Worm (Caenorhabditis elegans) whole organism, L4 larva: Measurements from ENCODE around the gene sftd-3.

ENCODE experiments used
- F37D6.2 ChIP-seq: sonication (generic microtip); optimal IDR thresholded peaks from 2 replicates; lab custom pipeline; 2016; ENCODE audit warnings: mild to moderate bottlenecking, missing genetic modification characterization, missing compliant biosample characterization
- F49E8.2 ChIP-seq: sonication (generic microtip); optimal IDR thresholded peaks from 2 replicates; lab custom pipeline; 2016; ENCODE audit warnings: missing compliant biosample characterization, mild to moderate bottlenecking, missing genetic modification characterization, borderline replicate concordance
- R02D3.7 ChIP-seq: fragments of 150-350 bp; sonication (generic microtip); optimal IDR thresholded peaks from 3 replicates; lab custom pipeline; 2014; ENCODE audit warnings: missing biosample characterization, missing genetic modification characterization
- T26A8.4 ChIP-seq: fragments of 200-800 bp; sonication (Bioruptor generic); IDR thresholded peaks from 2 replicates; pipeline ENCODE4 v1.3.6; 2022; ENCODE audit warnings: missing genetic modification characterization, missing compliant biosample characterization
- aha-1 ChIP-seq: fragments of 150-350 bp; peaks from one replicate; lab custom pipeline; 2014; ENCODE audit warnings: missing biosample characterization, missing genetic modification characterization
- ceh-20 ChIP-seq: fragments of 200-800 bp; sonication (Bioruptor generic); IDR thresholded peaks from 2 replicates; pipeline ENCODE4 v1.3.6; 2022; ENCODE audit warnings: missing genetic modification reagents, missing genetic modification characterization, missing compliant biosample characterization
- ceh-44 ChIP-seq: fragments of 200-800 bp; sonication (Bioruptor generic); IDR thresholded peaks from 2 replicates; pipeline ENCODE4 v1.3.6; 2022; ENCODE audit warnings: missing genetic modification reagents, missing genetic modification characterization, missing compliant biosample characterization
- ceh-62 ChIP-seq: sonication (generic microtip); optimal IDR thresholded peaks from 2 replicates; lab custom pipeline; 2017; ENCODE audit warnings: missing biosample characterization, missing genetic modification characterization
- cey-2 ChIP-seq: sonication (generic microtip); optimal IDR thresholded peaks from 3 replicates; lab custom pipeline; 2017; ENCODE audit warnings: missing genetic modification characterization, mild to moderate bottlenecking, missing compliant biosample characterization, antibody characterized with exemption, borderline replicate concordance; ENCODE audit not compliant: insufficient read depth
- daf-16 ChIP-seq, 3 experiments: sonication (generic microtip); optimal IDR thresholded peaks; 2 replicates each; lab custom pipeline; 2016 to 2017; ENCODE audit warnings: missing genetic modification characterization in 3 of 3, missing genetic modification reagents in 3 of 3, mild to moderate bottlenecking in 2 of 3, missing compliant biosample characterization in 2 of 3, missing biosample characterization in 1 of 3, moderate library complexity in 1 of 3
- egl-27 ChIP-seq: sonication (generic microtip); optimal IDR thresholded peaks from 3 replicates; lab custom pipeline; 2017; ENCODE audit warnings: missing biosample characterization, missing genetic modification reagents, missing genetic modification characterization
- fkh-10 ChIP-seq: fragments of 150-350 bp; optimal IDR thresholded peaks from 2 replicates; lab custom pipeline; 2014; ENCODE audit warnings: missing biosample characterization, missing genetic modification reagents, missing genetic modification characterization
- hlh-30 ChIP-seq: sonication (generic microtip); optimal IDR thresholded peaks from 2 replicates; lab custom pipeline; 2017; ENCODE audit warnings: antibody characterized with exemption, mild to moderate bottlenecking, missing genetic modification characterization, missing compliant biosample characterization; ENCODE audit not compliant: insufficient read depth
- jun-1 ChIP-seq: fragments of 150-350 bp; optimal IDR thresholded peaks from 2 replicates; lab custom pipeline; 2014; ENCODE audit warnings: missing biosample characterization, missing genetic modification reagents, missing genetic modification characterization
- lin-13 ChIP-seq: fragments of 150-350 bp; optimal IDR thresholded peaks from 2 replicates; lab custom pipeline; 2014; ENCODE audit warnings: missing biosample characterization, missing genetic modification reagents, missing genetic modification characterization
- lin-15B ChIP-seq: fragments of 150-350 bp; sonication (generic microtip); optimal IDR thresholded peaks from 3 replicates; lab custom pipeline; 2014; ENCODE audit warnings: missing biosample characterization, missing genetic modification characterization
- lin-29 ChIP-seq: fragments of 200-800 bp; sonication (Bioruptor generic); IDR thresholded peaks from 2 replicates; pipeline ENCODE4 v1.3.6; 2022; ENCODE audit warnings: missing genetic modification reagents, missing genetic modification characterization, missing compliant biosample characterization
- lin-39 ChIP-seq: fragments of 150-350 bp; optimal IDR thresholded peaks from 2 replicates; lab custom pipeline; 2014; ENCODE audit warnings: missing biosample characterization, missing genetic modification reagents, missing genetic modification characterization
- lsy-2 ChIP-seq, 2 experiments: fragments of 150-350 bp in 1 of 2; sonication (generic microtip) in 1 of 2; optimal IDR thresholded peaks; 2 replicates each; lab custom pipeline; 2014 to 2017; ENCODE audit warnings: missing biosample characterization in 2 of 2, missing genetic modification characterization in 2 of 2
- madf-5 ChIP-seq, 2 experiments: fragments of 200-800 bp; sonication (Bioruptor generic); IDR thresholded peaks; 2 replicates each; pipeline ENCODE4 v1.3.6; 2022; ENCODE audit warnings: missing compliant biosample characterization in 2 of 2, missing genetic modification characterization in 2 of 2
- mdl-1 ChIP-seq, 2 experiments: fragments of 150-350 bp in 1 of 2; sonication (generic microtip) in 1 of 2; optimal IDR thresholded peaks; 2 replicates each; lab custom pipeline; 2014 to 2017; ENCODE audit warnings: missing biosample characterization in 2 of 2, missing genetic modification characterization in 2 of 2
- mes-2 ChIP-seq: sonication (generic microtip); optimal IDR thresholded peaks from 2 replicates; lab custom pipeline; 2016; ENCODE audit warnings: missing genotype, mild to moderate bottlenecking, missing genetic modification characterization, missing compliant biosample characterization; ENCODE audit not compliant: poor library complexity, severe bottlenecking
- mxl-3 ChIP-seq: fragments of 200-800 bp; sonication (Bioruptor generic); optimal IDR thresholded peaks from 2 replicates; lab custom pipeline; 2018; ENCODE audit warnings: mild to moderate bottlenecking, missing genetic modification characterization, missing compliant biosample characterization
- nhr-25 ChIP-seq: sonication (generic microtip); optimal IDR thresholded peaks from 2 replicates; lab custom pipeline; 2017; ENCODE audit warnings: missing genetic modification characterization, mild to moderate bottlenecking, missing compliant biosample characterization, antibody characterized with exemption, moderate library complexity, borderline replicate concordance; ENCODE audit not compliant: insufficient read depth
- nhr-28 ChIP-seq: fragments of 150-350 bp; optimal IDR thresholded peaks from 2 replicates; lab custom pipeline; 2014; ENCODE audit warnings: missing biosample characterization, missing genetic modification characterization
- nhr-48 ChIP-seq: sonication (generic microtip); optimal IDR thresholded peaks from 2 replicates; lab custom pipeline; 2016; ENCODE audit warnings: mild to moderate bottlenecking, missing genetic modification characterization, missing compliant biosample characterization
- nhr-6 ChIP-seq: fragments of 150-350 bp; optimal IDR thresholded peaks from 2 replicates; lab custom pipeline; 2014; ENCODE audit warnings: missing biosample characterization, missing genetic modification characterization
- nhr-76 ChIP-seq: fragments of 150-350 bp; optimal IDR thresholded peaks from 2 replicates; lab custom pipeline; 2014; ENCODE audit warnings: missing biosample characterization, missing genetic modification characterization
- nhr-77 ChIP-seq: fragments of 150-350 bp; optimal IDR thresholded peaks from 2 replicates; lab custom pipeline; 2014; ENCODE audit warnings: missing biosample characterization, missing genetic modification characterization
- php-3 ChIP-seq: fragments of 200-800 bp; sonication (Bioruptor generic); IDR thresholded peaks from 2 replicates; pipeline ENCODE4 v1.3.6; 2022; ENCODE audit warnings: missing genetic modification reagents, missing genetic modification characterization, missing compliant biosample characterization
- rbr-2 ChIP-seq: sonication (generic microtip); optimal IDR thresholded peaks from 2 replicates; lab custom pipeline; 2016; ENCODE audit warnings: missing genotype, missing genetic modification characterization, missing compliant biosample characterization
- snpc-4 ChIP-seq: fragments of 150-350 bp; optimal IDR thresholded peaks from 2 replicates; lab custom pipeline; 2014; ENCODE audit warnings: missing biosample characterization, missing genetic modification characterization
- zfp-2 ChIP-seq: sonication (generic microtip); optimal IDR thresholded peaks from 2 replicates; lab custom pipeline; 2016; ENCODE audit warnings: mild to moderate bottlenecking, missing genetic modification characterization, missing compliant biosample characterization
- zip-2 ChIP-seq: fragments of 150-350 bp; optimal IDR thresholded peaks from 2 replicates; lab custom pipeline; 2014; ENCODE audit warnings: missing biosample characterization, missing genetic modification characterization

The sftd-3 gene

DNA sequence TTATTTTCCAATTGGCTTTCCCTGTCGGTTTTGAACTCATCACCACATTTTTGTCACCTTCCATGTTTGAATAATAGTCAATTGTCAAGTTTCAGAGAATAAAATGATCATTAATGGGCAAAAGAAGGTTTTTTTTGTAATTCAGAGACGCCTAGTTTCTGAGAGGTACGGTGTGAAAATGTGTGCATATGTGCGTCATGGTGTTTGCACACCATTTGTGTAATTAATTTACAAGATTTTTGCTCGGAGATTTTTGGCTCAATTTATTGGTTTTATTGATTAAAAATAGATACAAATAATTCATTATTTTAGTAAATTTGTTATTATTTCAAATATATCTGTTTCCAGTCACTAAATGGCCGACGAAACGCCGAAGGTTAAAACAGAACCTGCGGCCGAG is 33.5 kb upstream of the sftd-3 start, which contains the start of the genes F44G4.3 and tdp-1 (continued):
- TF ChIP-seq mes-2 (tag; lab: Kevin White, UChicago) = peak; percentile 55

DNA sequence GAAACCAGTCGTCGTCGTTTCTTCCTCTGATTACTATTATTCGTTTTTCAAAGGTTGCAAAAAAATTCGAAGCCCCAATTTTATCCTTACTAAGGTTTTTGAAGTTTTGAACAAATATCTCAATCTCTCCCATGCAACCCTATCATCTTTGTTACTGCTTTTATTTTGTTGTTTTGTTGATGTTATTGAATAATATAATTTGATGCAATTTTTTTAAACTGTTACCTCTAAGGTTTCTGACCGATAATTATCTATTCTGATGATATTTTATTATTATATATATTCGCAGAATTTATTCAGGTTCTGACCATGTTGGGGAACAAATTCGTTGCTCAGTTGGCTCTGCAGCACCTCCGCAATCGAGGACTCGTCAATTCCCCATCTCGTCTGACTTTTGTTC is 32.1 kb upstream of the sftd-3 start, which contains the start of gene ndub-2:
Gene ndub-2, plus strand, starts transcription at position 301 of the 400 bp plus-strand sequence.
- no peak for TF ChIP-seq lin-39 (tag; lab: Kevin White, UChicago)
- no peak for TF ChIP-seq lin-15B
- TF ChIP-seq madf-5 (GFP tag; IDR thresholded peaks at IDR 0.05; lab: Robert Waterston, UW) = no peak
- no peak for TF ChIP-seq cey-2 (tag; lab: Kevin White, UChicago)
- no peak for TF ChIP-seq jun-1
- no peak for TF ChIP-seq ceh-62
- no peak for TF ChIP-seq zip-2
- TF ChIP-seq lin-13 (GFP tag; lab: Kevin White, UChicago) = no peak
- no peak for TF ChIP-seq egl-27 (tag; lab: Kevin White, UChicago)
- no peak for TF ChIP-seq nhr-76
- no peak for TF ChIP-seq snpc-4 (tag; lab: Kevin White, UChicago)
- no peak for TF ChIP-seq nhr-48

DNA sequence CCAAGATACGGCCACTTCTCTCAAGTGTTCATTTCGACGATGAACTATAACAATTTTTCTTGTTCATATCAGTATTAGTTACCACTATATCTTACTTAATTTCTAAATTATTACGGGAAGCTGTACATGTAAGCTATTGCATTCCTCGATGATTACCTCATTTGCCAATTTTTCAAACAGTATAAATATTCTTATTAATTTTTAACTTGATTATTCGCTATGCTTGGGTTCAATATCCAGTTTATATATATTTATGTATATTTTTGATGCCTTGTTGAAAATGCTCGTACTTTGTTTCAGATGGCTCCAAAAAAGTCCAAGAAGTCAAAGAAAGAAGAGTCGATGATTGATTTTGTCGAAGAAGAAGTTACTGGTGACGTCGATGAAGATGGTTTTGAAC is 30.4 kb upstream of the sftd-3 start, which contains the start of gene F44G4.1:
Gene F44G4.1, plus strand, starts transcription at position 301 of the 400 bp plus-strand sequence.
- TF ChIP-seq zfp-2 (tag; lab: Kevin White, UChicago) (no peak), lin-29 (no peak), fkh-10 (GFP tag; lab: Kevin White, UChicago) (no peak), F49E8.2 (tag; lab: Kevin White, UChicago) (no peak), ceh-20 (GFP tag; lab: Robert Waterston, UW) (no peak), ceh-62 (no peak), lin-39 (tag; lab: Kevin White, UChicago) (no peak), nhr-25 (tag; lab: Kevin White, UChicago) (no peak)

- TF ChIP-seq R02D3.7 = no peak
- TF ChIP-seq mdl-1 (tag; optimal IDR thresholded peaks at IDR 0.05; lab: Kevin White, UChicago) = no peak
- TF ChIP-seq daf-16 (GFP tag; optimal IDR thresholded peaks at IDR 0.05; lab: Kevin White, UChicago) = no peak
- no peak for TF ChIP-seq daf-16 (tag; optimal IDR thresholded peaks at IDR 0.05; lab: Kevin White, UChicago)
- no peak for TF ChIP-seq lin-15B
- TF ChIP-seq nhr-28 (tag; lab: Kevin White, UChicago) = no peak
- TF ChIP-seq mxl-3 (GFP tag; lab: Kevin White, UChicago) = no peak
- no peak for TF ChIP-seq nhr-6 (tag; lab: Kevin White, UChicago)
- TF ChIP-seq php-3 = no peak
- TF ChIP-seq nhr-77 (tag; lab: Kevin White, UChicago) = no peak
- TF ChIP-seq lsy-2 (tag; optimal IDR thresholded peaks at IDR 0.05; lab: Kevin White, UChicago) = peak in 1 of 2 experiments; percentile 96
- TF ChIP-seq hlh-30 (tag; lab: Kevin White, UChicago) = no peak
- no peak for TF ChIP-seq F37D6.2 (tag; lab: Kevin White, UChicago)
- no peak for TF ChIP-seq T26A8.4 (GFP tag; lab: Robert Waterston, UW)
- TF ChIP-seq rbr-2 (tag; lab: Kevin White, UChicago) = no peak
- TF ChIP-seq mes-2 (tag; lab: Kevin White, UChicago) = peak; percentile 8
- TF ChIP-seq ceh-44 (GFP tag; lab: Robert Waterston, UW) = no peak
- no peak for TF ChIP-seq aha-1 (tag; lab: Kevin White, UChicago)
Measured at ce11 chrII:8992780-8993179, 28.8 kb upstream of the sftd-3 start, which contains the start of gene ooc-5. ooc-5 (plus strand) TSS chrII:8993160.
